Worm (Caenorhabditis elegans) whole organism, L3 larva: ENCODE measurements around the gene M70.5.

Experiments used
- aly-2 ChIP-seq: fragments of 150-350 bp; optimal IDR thresholded peaks from 2 replicates; lab custom pipeline; 2014; ENCODE audit warnings: missing biosample characterization, missing genetic modification characterization
- ceh-16 ChIP-seq: sonication (generic microtip); optimal IDR thresholded peaks from 2 replicates; lab custom pipeline; 2017; ENCODE audit warnings: missing biosample characterization, missing genetic modification characterization
- ceh-28 ChIP-seq: fragments of 150-350 bp; optimal IDR thresholded peaks from 2 replicates; lab custom pipeline; 2014; ENCODE audit warnings: missing biosample characterization, missing genetic modification reagents, missing genetic modification characterization
- daf-12 ChIP-seq: fragments of 150-350 bp; optimal IDR thresholded peaks from 2 replicates; lab custom pipeline; 2014; ENCODE audit warnings: missing biosample characterization, missing genetic modification reagents, missing genetic modification characterization
- egl-27 ChIP-seq: sonication (generic microtip); optimal IDR thresholded peaks from 4 replicates; lab custom pipeline; 2017; ENCODE audit warnings: missing biosample characterization, missing genetic modification reagents, missing genetic modification characterization
- egl-5 ChIP-seq: fragments of 150-350 bp; optimal IDR thresholded peaks from 2 replicates; lab custom pipeline; 2017; ENCODE audit warnings: missing biosample characterization, missing genetic modification reagents, missing genetic modification characterization, inconsistent platforms
- elt-1 ChIP-seq: fragments of 150-350 bp; optimal IDR thresholded peaks from 2 replicates; lab custom pipeline; 2014; ENCODE audit warnings: missing biosample characterization, missing genetic modification characterization
- elt-2 ChIP-seq: sonication (generic microtip); optimal IDR thresholded peaks from 2 replicates; lab custom pipeline; 2016; ENCODE audit warnings: missing genetic modification reagents, mild to moderate bottlenecking, missing genetic modification characterization, missing compliant biosample characterization
- elt-3 ChIP-seq, 3 experiments: fragments of 150-350 bp in 1 of 3; sonication (generic microtip) in 2 of 3; optimal IDR thresholded peaks; 2 replicates in 2 of 3; 4 replicates in 1 of 3; lab custom pipeline; 2014 to 2017; ENCODE audit warnings: missing biosample characterization in 3 of 3, missing genetic modification characterization in 3 of 3
- eor-1 ChIP-seq, 2 experiments: fragments of 150-350 bp; optimal IDR thresholded peaks; 2 replicates each; lab custom pipeline; 2014 to 2018; ENCODE audit warnings: missing biosample characterization in 2 of 2, missing genetic modification characterization in 2 of 2
- fkh-10 ChIP-seq: sonication (generic microtip); optimal IDR thresholded peaks from 2 replicates; lab custom pipeline; 2017; ENCODE audit warnings: missing biosample characterization, missing genetic modification reagents, missing genetic modification characterization
- fkh-2 ChIP-seq: fragments of 150-350 bp; optimal IDR thresholded peaks from 2 replicates; lab custom pipeline; 2014; ENCODE audit warnings: missing biosample characterization, missing genetic modification reagents, missing genetic modification characterization
- hmg-11 ChIP-seq: sonication (generic microtip); optimal IDR thresholded peaks from 2 replicates; lab custom pipeline; 2016; ENCODE audit warnings: missing genetic modification characterization, missing compliant biosample characterization
- lin-15B ChIP-seq: fragments of 150-350 bp; optimal IDR thresholded peaks from 2 replicates; lab custom pipeline; 2014; ENCODE audit warnings: missing biosample characterization, missing genetic modification characterization
- lin-39 ChIP-seq: fragments of 150-350 bp; optimal IDR thresholded peaks from 2 replicates; lab custom pipeline; 2018; ENCODE audit warnings: missing biosample characterization, missing genetic modification reagents, missing genetic modification characterization
- lsy-12 ChIP-seq: sonication (generic microtip); optimal IDR thresholded peaks from 2 replicates; lab custom pipeline; 2016; ENCODE audit warnings: mild to moderate bottlenecking, missing genetic modification characterization, missing compliant biosample characterization
- mdl-1 ChIP-seq: fragments of 150-350 bp; optimal IDR thresholded peaks from 2 replicates; lab custom pipeline; 2014; ENCODE audit warnings: missing biosample characterization, missing genetic modification characterization
- nfya-1 ChIP-seq: sonication (generic microtip); optimal IDR thresholded peaks from 2 replicates; lab custom pipeline; 2017; ENCODE audit warnings: missing genetic modification characterization, mild to moderate bottlenecking, missing compliant biosample characterization, antibody characterized with exemption, moderate library complexity; ENCODE audit not compliant: insufficient read depth
- nhr-23 ChIP-seq: fragments of 150-350 bp; optimal IDR thresholded peaks from 2 replicates; lab custom pipeline; 2014; ENCODE audit warnings: missing biosample characterization, missing genetic modification reagents, missing genetic modification characterization
- nhr-237 ChIP-seq: fragments of 150-350 bp; optimal IDR thresholded peaks from 2 replicates; lab custom pipeline; 2014; ENCODE audit warnings: missing biosample characterization, missing genetic modification characterization
- nhr-25 ChIP-seq: sonication (generic microtip); optimal IDR thresholded peaks from 2 replicates; lab custom pipeline; 2017; ENCODE audit warnings: missing biosample characterization, missing genetic modification characterization
- nhr-28 ChIP-seq: fragments of 150-350 bp; optimal IDR thresholded peaks from 2 replicates; lab custom pipeline; 2014; ENCODE audit warnings: missing biosample characterization, missing genetic modification characterization
- nhr-67 ChIP-seq: fragments of 150-350 bp; optimal IDR thresholded peaks from 2 replicates; lab custom pipeline; 2014; ENCODE audit warnings: missing biosample characterization, missing genetic modification characterization
- nhr-76 ChIP-seq: fragments of 150-350 bp; sonication (generic microtip); optimal IDR thresholded peaks from 5 replicates; lab custom pipeline; 2014; ENCODE audit warnings: missing biosample characterization, missing genetic modification characterization
- nhr-77 ChIP-seq: fragments of 150-350 bp; optimal IDR thresholded peaks from 2 replicates; lab custom pipeline; 2014; ENCODE audit warnings: missing biosample characterization, missing genetic modification characterization
- pha-4 ChIP-seq: fragments of 150-350 bp; optimal IDR thresholded peaks from 2 replicates; lab custom pipeline; 2014; ENCODE audit warnings: missing biosample characterization, missing genetic modification reagents, missing genetic modification characterization
- sea-2 ChIP-seq: fragments of 150-350 bp; sonication (generic microtip); optimal IDR thresholded peaks from 4 replicates; lab custom pipeline; 2014; ENCODE audit warnings: missing biosample characterization, missing genetic modification reagents, missing genetic modification characterization
- skn-1 ChIP-seq: fragments of 150-350 bp; optimal IDR thresholded peaks from 2 replicates; lab custom pipeline; 2014; ENCODE audit warnings: missing biosample characterization, missing genetic modification characterization
- snpc-4 ChIP-seq: fragments of 150-350 bp; optimal IDR thresholded peaks from 2 replicates; lab custom pipeline; 2014; ENCODE audit warnings: missing biosample characterization, missing genetic modification characterization
- tbx-2 ChIP-seq: sonication (generic microtip); optimal IDR thresholded peaks from 2 replicates; lab custom pipeline; 2016; ENCODE audit warnings: mild to moderate bottlenecking, missing genetic modification characterization, missing compliant biosample characterization
- unc-39 ChIP-seq: sonication (generic microtip); optimal IDR thresholded peaks from 4 replicates; lab custom pipeline; 2017; ENCODE audit warnings: missing biosample characterization, missing genetic modification characterization
- unc-62 ChIP-seq: fragments of 150-350 bp; sonication (generic microtip); optimal IDR thresholded peaks from 4 replicates; lab custom pipeline; 2014; ENCODE audit warnings: missing biosample characterization, missing genetic modification reagents, missing genetic modification characterization
- zag-1 ChIP-seq: fragments of 150-350 bp; optimal IDR thresholded peaks from 2 replicates; lab custom pipeline; 2014; ENCODE audit warnings: missing biosample characterization, missing genetic modification characterization
- ztf-11 ChIP-seq: fragments of 150-350 bp; optimal IDR thresholded peaks from 2 replicates; lab custom pipeline; 2014; ENCODE audit warnings: missing biosample characterization, missing genetic modification characterization
- ztf-4 ChIP-seq: fragments of 150-350 bp; optimal IDR thresholded peaks from 2 replicates; lab custom pipeline; 2014; ENCODE audit warnings: missing biosample characterization, missing genetic modification characterization

Gene M70.5

DNA sequence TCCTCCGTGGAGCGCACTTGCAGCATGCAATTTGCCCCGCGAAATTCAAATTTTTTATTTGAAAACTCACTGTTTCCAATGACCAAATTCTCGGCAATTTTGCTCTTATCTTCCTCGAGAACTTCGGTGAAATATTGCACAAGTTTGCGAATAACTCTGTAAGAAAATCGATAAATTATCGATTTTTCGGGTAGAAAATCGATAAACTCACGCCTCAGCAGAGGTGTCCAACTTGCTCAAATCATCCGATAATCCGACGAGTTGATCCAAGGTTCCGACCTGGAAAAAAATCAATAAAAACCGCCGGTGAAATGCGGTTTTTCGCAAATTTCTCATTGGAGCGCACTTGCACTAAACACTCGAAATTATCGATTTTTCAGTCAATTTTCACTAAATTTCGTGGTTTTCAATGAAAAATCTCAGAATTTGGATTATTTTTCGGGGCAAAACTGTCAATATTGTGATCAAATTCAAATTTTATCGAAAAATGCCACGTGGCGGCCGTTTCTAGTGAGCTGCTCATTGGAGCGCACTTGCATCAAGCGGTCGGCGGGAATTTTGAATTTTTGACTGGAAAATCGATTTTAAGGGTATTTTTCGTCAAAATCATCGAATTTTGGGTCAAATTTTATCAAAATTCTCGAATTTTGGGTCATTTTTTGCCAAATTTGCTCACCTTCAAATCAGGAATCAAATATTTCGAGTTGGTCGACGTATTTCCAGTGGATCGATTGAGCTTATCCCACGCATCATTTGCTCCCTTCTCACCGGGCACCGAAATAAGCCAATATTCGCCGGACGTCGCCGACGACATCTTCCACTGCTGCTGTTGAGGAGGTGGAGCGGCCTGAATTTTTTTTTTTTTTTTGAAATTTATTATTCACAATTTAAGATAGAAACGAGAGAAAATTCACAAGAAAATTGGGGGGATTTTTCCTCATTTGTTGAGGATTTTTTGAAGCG, 38.6 kb upstream of the M70.5 start, which contains the start of gene vha-11 (continued):
- peak; percentile 86 for TF ChIP-seq ceh-28 (tag; lab: Kevin White, UChicago)
- TF ChIP-seq zag-1 (tag; lab: Kevin White, UChicago) = no peak
- TF ChIP-seq aly-2 = no peak
- no peak for TF ChIP-seq nhr-23 (tag; lab: Kevin White, UChicago)
- TF ChIP-seq lsy-12 = no peak
- no peak for TF ChIP-seq nhr-67 (tag; lab: Kevin White, UChicago)

ce11 chrIV:2311554-2311953, 36.1 kb upstream of the M70.5 start:
- TF ChIP-seq daf-12 (tag; lab: Kevin White, UChicago) (no peak), lin-15B (peak; percentile 18), nhr-23 (tag; lab: Kevin White, UChicago) (no peak), aly-2 (no peak), elt-2 (tag; lab: Kevin White, UChicago) (no peak)

DNA sequence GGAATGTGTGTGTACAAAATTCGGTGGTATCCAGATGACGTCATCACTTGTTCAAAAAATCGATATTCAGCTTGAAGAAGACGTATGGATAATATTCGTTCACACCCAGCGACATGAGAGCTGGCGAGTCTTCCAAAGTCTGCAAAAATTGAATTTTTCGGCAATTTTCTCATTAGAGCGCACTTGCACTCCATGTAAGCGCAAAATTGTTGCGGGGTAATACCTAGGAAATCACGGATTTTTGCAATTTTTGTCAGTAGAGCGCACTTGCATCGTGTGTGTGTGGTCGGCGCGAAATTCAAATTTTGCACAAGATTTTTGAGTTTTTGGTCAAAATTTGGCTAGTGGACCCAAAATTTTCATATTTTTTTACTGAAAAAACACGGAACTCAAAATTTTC, 32.8 kb upstream of the M70.5 start:
- no peak for TF ChIP-seq elt-2 (tag; lab: Kevin White, UChicago)
- TF ChIP-seq ceh-16 = no peak
- TF ChIP-seq unc-62 (GFP tag; lab: Kevin White, UChicago) = no peak
- TF ChIP-seq ceh-28 (tag; lab: Kevin White, UChicago) = no peak
- no peak for TF ChIP-seq nhr-23 (tag; lab: Kevin White, UChicago)
- no peak for TF ChIP-seq nhr-28 (tag; lab: Kevin White, UChicago)
- no peak for TF ChIP-seq fkh-10 (GFP tag; lab: Kevin White, UChicago)
- TF ChIP-seq fkh-2 (tag; lab: Kevin White, UChicago) = no peak
- TF ChIP-seq lsy-12 = no peak
- TF ChIP-seq eor-1 (tag; optimal IDR thresholded peaks at IDR 0.05; lab: Kevin White, UChicago) = no peak
- TF ChIP-seq ztf-11 (tag; lab: Kevin White, UChicago) = no peak
- TF ChIP-seq unc-39 (tag; lab: Kevin White, UChicago) = no peak
- TF ChIP-seq daf-12 (tag; lab: Kevin White, UChicago) = no peak
- no peak for TF ChIP-seq tbx-2 (tag; lab: Kevin White, UChicago)
- no peak for TF ChIP-seq lin-15B
- no peak for TF ChIP-seq egl-5 (tag; lab: Kevin White, UChicago)
- TF ChIP-seq skn-1 (tag; lab: Kevin White, UChicago) = no peak
- TF ChIP-seq, all 47 proteins: peak for 0

ce11 chrIV:2307374-2307773, 32.0 kb upstream of the M70.5 start:
- TF ChIP-seq nhr-25 (tag; lab: Kevin White, UChicago) (no peak), lin-15B (peak; percentile 21)
- TF ChIP-seq, all 47 proteins: peak for 1

DNA sequence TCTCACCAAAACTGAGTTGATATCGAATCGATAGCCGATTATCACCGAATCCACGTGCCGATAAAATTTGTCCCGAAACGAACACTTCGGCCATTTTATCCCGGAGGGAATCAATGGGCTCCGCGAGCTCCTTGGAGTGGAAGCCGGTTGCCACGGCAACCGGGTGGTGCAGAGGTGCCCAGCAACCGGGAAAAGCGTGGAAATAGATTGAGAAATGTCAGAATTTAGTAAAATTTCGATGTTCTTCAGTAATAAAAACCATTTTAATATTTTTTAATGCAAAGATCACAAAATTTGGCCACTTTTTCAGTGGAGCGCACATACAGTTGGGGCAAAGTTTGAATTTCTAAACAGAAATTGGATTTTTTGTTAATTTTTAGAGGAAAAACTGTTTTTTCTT, 31.0 kb upstream of the M70.5 start, which contains the start of gene mksr-2:
mksr-2 (minus strand) TSS at position 101 of the 400 bp plus-strand sequence.
- no peak for TF ChIP-seq nfya-1 (tag; lab: Kevin White, UChicago)
- no peak for TF ChIP-seq zag-1 (tag; lab: Kevin White, UChicago)
- TF ChIP-seq ztf-4 (tag; lab: Kevin White, UChicago) = no peak
- TF ChIP-seq skn-1 (tag; lab: Kevin White, UChicago) = no peak
- TF ChIP-seq mdl-1 (tag; lab: Kevin White, UChicago) = no peak
- TF ChIP-seq daf-12 (tag; lab: Kevin White, UChicago) = no peak
- no peak for TF ChIP-seq nhr-67 (tag; lab: Kevin White, UChicago)
- TF ChIP-seq egl-27 (tag; lab: Kevin White, UChicago) = no peak
- TF ChIP-seq ceh-16 = no peak
- no peak for TF ChIP-seq hmg-11
- TF ChIP-seq snpc-4 (tag; lab: Kevin White, UChicago) = no peak
- no peak for TF ChIP-seq elt-3 (tag; optimal IDR thresholded peaks at IDR 0.05; lab: Kevin White, UChicago)
- TF ChIP-seq pha-4 (tag; lab: Kevin White, UChicago) = no peak
- TF ChIP-seq aly-2 = no peak

DNA sequence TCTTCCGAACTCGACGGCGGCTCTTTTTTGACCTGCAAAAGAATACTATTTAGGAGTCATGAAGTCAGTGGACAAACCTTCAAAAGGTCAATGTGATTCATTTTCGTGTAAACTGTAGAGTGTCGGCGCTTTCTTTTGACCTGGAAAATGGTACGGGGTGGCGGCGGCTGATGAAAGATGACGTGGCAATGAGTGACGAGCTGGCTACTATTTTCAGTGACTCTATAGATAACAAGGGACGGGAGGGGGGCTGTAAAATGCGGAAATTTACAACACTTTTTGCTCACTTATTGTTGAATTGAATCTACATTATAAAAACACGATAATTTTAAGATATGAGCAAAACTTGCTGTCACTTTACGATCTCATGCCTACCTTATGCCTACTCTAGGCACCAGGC, 24.8 kb upstream of the M70.5 start, which contains the start of gene lin-1:
lin-1 (minus strand) TSS at position 101 of the 400 bp plus-strand sequence.
- TF ChIP-seq aly-2 (no peak), sea-2 (GFP tag; lab: Kevin White, UChicago) (no peak), egl-5 (tag; lab: Kevin White, UChicago) (no peak), eor-1 (tag; optimal IDR thresholded peaks at IDR 0.05; lab: Kevin White, UChicago) (no peak), elt-1 (tag; lab: Kevin White, UChicago) (no peak), tbx-2 (tag; lab: Kevin White, UChicago) (no peak), nhr-237 (tag; lab: Kevin White, UChicago) (no peak), lin-39 (tag; lab: Kevin White, UChicago) (no peak), nhr-76 (tag; lab: Kevin White, UChicago) (no peak), nhr-77 (tag; lab: Kevin White, UChicago) (no peak), elt-3 (tag; optimal IDR thresholded peaks at IDR 0.05; lab: Kevin White, UChicago) (no peak)
- TF ChIP-seq, all 47 proteins: peak for 0
